Worm (Caenorhabditis elegans): Measurements from ENCODE around the gene col-102.

- TF ChIP-seq ccch-3 (GFP tag; optimal IDR thresholded peaks at IDR 0.05) (no peak), rpc-1 (optimal IDR thresholded peaks at IDR 0.05) (no peak), rpc-1 (tag; optimal IDR thresholded peaks at IDR 0.05) (no peak), ama-1 (optimal IDR thresholded peaks at IDR 0.05) (no peak), ama-1 (GFP tag; optimal IDR thresholded peaks at IDR 0.05) (no peak), nfya-2 (GFP tag; IDR thresholded peaks at IDR 0.05) (no peak), unc-62 (GFP tag; optimal IDR thresholded peaks at IDR 0.05) (no peak), ceh-40 (GFP tag; IDR thresholded peaks at IDR 0.05) (no peak), sptf-2 (GFP tag; optimal IDR thresholded peaks at IDR 0.05) (no peak), nfya-1 (tag; optimal IDR thresholded peaks at IDR 0.05; ENCODE audit: borderline replicate concordance, insufficient read depth) (no peak), lin-40 (tag; optimal IDR thresholded peaks at IDR 0.05) (no peak), snpc-4 (GFP tag; optimal IDR thresholded peaks at IDR 0.05) (no peak), snpc-4 (tag; optimal IDR thresholded peaks at IDR 0.05) (no peak)
Observed at ce11 chrIV:603543-603942, 701 bp upstream of the col-102 start, which contains the start of gene prmt-4.
